Fruit fly (Drosophila melanogaster): Measurements from ENCODE around the gene crq.

Gene crq

DNA sequence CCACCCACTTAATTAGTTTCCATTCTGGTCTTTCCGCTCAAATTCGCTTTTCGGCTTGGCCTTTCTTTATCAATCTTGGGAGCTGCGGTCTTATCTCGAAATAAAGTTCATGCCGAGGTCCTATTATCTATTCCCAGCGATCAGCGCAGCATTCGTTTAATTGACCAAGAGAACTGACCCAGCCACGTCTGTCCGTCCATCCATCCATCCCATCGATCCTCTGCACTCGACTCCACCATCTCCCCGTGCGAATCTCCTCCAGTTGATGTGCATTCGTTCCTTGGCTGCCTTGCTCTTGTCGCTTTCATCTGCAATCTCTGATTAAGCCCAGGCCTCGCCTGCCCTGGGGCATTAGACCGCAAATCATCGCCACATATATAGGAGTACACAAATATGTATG, 44.0 kb upstream of the crq start:
- TF ChIP-seq Myc (optimal IDR thresholded peaks at IDR 0.05) (no peak), Sp1 (GFP tag; optimal IDR thresholded peaks at IDR 0.05) (no peak), Hr83 (GFP tag; optimal IDR thresholded peaks at IDR 0.05; ENCODE audit: poor library complexity, severe bottlenecking) (no peak), CG32264 (GFP tag; optimal IDR thresholded peaks at IDR 0.05) (no peak), Hnf4 (GFP tag; optimal IDR thresholded peaks at IDR 0.05) (no peak)

DNA sequence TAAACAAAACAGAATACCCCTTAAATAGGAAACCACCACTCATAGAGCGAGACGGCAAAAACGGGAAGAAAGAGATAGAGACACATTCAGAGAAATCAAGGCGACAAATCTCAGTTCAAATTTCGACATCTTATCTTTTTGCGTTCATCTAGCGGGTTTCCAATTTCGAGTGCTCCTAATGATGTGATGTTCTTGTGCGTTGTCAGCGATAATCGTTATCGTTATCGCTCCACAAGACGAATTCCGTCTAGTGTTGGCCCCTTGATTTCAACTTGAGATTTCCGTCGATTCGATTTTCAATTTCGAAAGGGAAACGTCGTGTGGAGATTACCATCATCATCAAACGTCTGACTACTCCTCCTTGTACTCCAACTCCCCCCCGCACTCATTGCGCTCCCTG, 43.6 kb upstream of the crq start:
- TF ChIP-seq Dif (GFP tag; optimal IDR thresholded peaks at IDR 0.05; ENCODE audit: partially characterized antibody) (no peak), Vsx2 (GFP tag; optimal IDR thresholded peaks at IDR 0.05; ENCODE audit: partially characterized antibody) (no peak), OdsH (GFP tag; optimal IDR thresholded peaks at IDR 0.05) (no peak), Hnf4 (GFP tag; optimal IDR thresholded peaks at IDR 0.05) (no peak), dl (GFP tag; optimal IDR thresholded peaks at IDR 0.05; ENCODE audit: insufficient read depth in 1 of 2, partially characterized antibody in 2 of 2) (no peak), sv (GFP tag; optimal IDR thresholded peaks at IDR 0.05) (no peak), Dfd (GFP tag; optimal IDR thresholded peaks at IDR 0.05) (no peak), woc (GFP tag; optimal IDR thresholded peaks at IDR 0.05) (no peak), CrebA (GFP tag; optimal IDR thresholded peaks at IDR 0.05; ENCODE audit: borderline replicate concordance) (no peak), usp (GFP tag; optimal IDR thresholded peaks at IDR 0.05) (no peak), GATAd (GFP tag; optimal IDR thresholded peaks at IDR 0.05) (no peak), tai (GFP tag; optimal IDR thresholded peaks at IDR 0.05) (no peak), br (GFP tag; optimal IDR thresholded peaks at IDR 0.05) (no peak)

DNA sequence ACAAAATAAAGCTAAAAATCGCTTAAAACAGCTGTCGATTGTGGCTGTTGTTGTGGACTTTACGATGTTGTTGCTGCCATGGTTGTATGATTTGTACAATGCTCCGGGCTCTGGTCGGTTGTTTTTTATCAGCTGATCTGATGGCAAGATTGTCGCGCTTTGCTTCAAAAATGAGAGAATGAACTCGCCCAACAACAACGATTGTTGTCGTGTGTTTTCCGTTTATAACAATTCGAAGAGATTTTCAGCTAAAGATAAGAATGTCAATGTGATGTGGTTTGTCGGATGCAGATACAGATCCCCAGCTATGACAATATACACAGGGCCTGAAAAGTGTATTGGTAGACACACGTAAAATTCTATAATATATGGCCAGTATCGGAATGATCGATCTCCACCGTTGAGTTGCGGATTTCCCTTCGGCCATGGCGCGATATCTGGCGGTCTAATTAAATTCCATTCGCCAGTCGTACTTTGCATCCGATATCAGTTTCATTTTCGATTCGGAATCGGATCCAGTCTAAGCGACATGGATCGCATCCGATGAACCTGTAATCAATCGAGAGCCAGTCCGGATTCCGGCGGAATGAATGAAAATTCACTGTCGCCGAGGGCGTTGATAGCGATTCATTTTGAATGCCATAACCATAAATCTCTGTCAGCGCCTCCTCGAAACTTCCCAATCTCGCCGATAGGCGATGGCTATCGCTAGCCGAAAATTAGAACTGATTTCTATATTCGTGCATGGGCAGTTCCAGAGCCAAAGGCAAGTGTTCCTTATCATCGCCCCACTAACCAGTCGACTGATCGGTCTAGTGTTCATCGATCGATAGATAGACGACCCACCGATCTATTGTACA, 42.8 kb upstream of the crq start:
- TF ChIP-seq jim (GFP tag; optimal IDR thresholded peaks at IDR 0.05) = no peak
- TF ChIP-seq Rel (GFP tag; optimal IDR thresholded peaks at IDR 0.05) = no peak
- peak; percentile 33 for TF ChIP-seq Rel (tag; optimal IDR thresholded peaks at IDR 0.05)
- TF ChIP-seq woc (GFP tag; optimal IDR thresholded peaks at IDR 0.05) = no peak
- TF ChIP-seq Hnf4 (GFP tag; optimal IDR thresholded peaks at IDR 0.05) = no peak
- no peak for TF ChIP-seq dl (GFP tag; optimal IDR thresholded peaks at IDR 0.05; ENCODE audit: insufficient read depth in 1 of 2, partially characterized antibody in 2 of 2)

DNA sequence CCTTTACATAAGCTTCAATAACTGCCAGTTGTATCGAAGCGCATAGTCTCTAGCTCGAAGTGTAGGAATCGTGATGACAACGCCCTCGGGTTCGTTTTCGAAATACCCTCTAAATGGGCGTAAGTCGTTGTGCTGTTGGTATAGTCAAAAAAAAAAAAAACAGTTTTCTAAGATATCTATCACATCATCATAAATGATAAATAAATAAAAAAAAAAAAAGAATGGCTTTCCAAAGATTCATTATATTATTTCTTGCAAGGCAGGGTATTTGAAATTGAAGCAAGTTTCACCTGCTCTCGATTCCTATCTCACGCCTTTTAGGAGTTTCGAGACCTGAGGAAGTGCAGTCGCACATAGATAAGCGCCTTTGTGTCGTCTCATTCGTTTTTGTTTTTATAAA, 40.5 kb upstream of the crq start:
- TF ChIP-seq CG32264 (GFP tag; optimal IDR thresholded peaks at IDR 0.05) (no peak), dl (GFP tag; optimal IDR thresholded peaks at IDR 0.05; ENCODE audit: insufficient read depth in 1 of 2, partially characterized antibody in 2 of 2) (no peak), dsf (GFP tag; optimal IDR thresholded peaks at IDR 0.05; ENCODE audit: borderline replicate concordance) (no peak), br (GFP tag; optimal IDR thresholded peaks at IDR 0.05) (peak; percentile 41), h (GFP tag; optimal IDR thresholded peaks at IDR 0.05) (peak; percentile 61), ey (GFP tag; optimal IDR thresholded peaks at IDR 0.05) (peak; percentile 45), Dfd (GFP tag; optimal IDR thresholded peaks at IDR 0.05) (no peak), CG9705 (GFP tag; optimal IDR thresholded peaks at IDR 0.05) (no peak), Mio (GFP tag; optimal IDR thresholded peaks at IDR 0.05) (no peak), OdsH (GFP tag; optimal IDR thresholded peaks at IDR 0.05) (peak; percentile 23), Dif (GFP tag; optimal IDR thresholded peaks at IDR 0.05; ENCODE audit: partially characterized antibody) (no peak), foxo (GFP tag; optimal IDR thresholded peaks at IDR 0.05) (peak in 1 of 2 experiments; percentile 58), usp (GFP tag; optimal IDR thresholded peaks at IDR 0.05) (no peak), N (GFP tag; optimal IDR thresholded peaks at IDR 0.05) (no peak), sage (GFP tag; optimal IDR thresholded peaks at IDR 0.05) (no peak), CrebA (GFP tag; optimal IDR thresholded peaks at IDR 0.05; ENCODE audit: borderline replicate concordance) (no peak), psq (GFP tag; optimal IDR thresholded peaks at IDR 0.05) (peak; percentile 8), Jra (GFP tag; optimal IDR thresholded peaks at IDR 0.05) (no peak), Rel (GFP tag; optimal IDR thresholded peaks at IDR 0.05) (no peak), Rel (tag; optimal IDR thresholded peaks at IDR 0.05) (no peak), rgr (GFP tag; optimal IDR thresholded peaks at IDR 0.05) (peak; percentile 58), Hr78 (GFP tag; optimal IDR thresholded peaks at IDR 0.05) (no peak)

Measured in whole organism, wandering third instar larva.